Worm (Caenorhabditis elegans) whole organism, L1 larva: Measurements from ENCODE around the gene C31C9.9.

Experiments
- C04F5.9 ChIP-seq: sonication (generic microtip); optimal IDR thresholded peaks from 2 replicates; lab custom pipeline; 2016; ENCODE audit warnings: missing genetic modification characterization, missing compliant biosample characterization
- C34B4.2 ChIP-seq: sonication (generic microtip); optimal IDR thresholded peaks from 2 replicates; lab custom pipeline; 2017; ENCODE audit warnings: mild to moderate bottlenecking, missing genetic modification characterization, missing compliant biosample characterization
- alr-1 ChIP-seq: fragments of 200-800 bp; sonication (Bioruptor generic); optimal IDR thresholded peaks from 2 replicates; lab custom pipeline; 2018; ENCODE audit warnings: borderline replicate concordance, mild to moderate bottlenecking, missing genetic modification characterization, missing compliant biosample characterization
- aly-2 ChIP-seq: fragments of 150-350 bp; optimal IDR thresholded peaks from 2 replicates; lab custom pipeline; 2014; ENCODE audit warnings: missing biosample characterization, missing genetic modification characterization
- ceh-63 ChIP-seq: fragments of 200-800 bp; sonication (Bioruptor generic); optimal IDR thresholded peaks from 2 replicates; lab custom pipeline; 2018; ENCODE audit warnings: mild to moderate bottlenecking, missing genetic modification characterization, missing compliant biosample characterization
- ceh-90 ChIP-seq: sonication (generic microtip); optimal IDR thresholded peaks from 2 replicates; lab custom pipeline; 2016; ENCODE audit warnings: missing genetic modification characterization, missing compliant biosample characterization
- ces-1 ChIP-seq: fragments of 150-350 bp; optimal IDR thresholded peaks from 2 replicates; lab custom pipeline; 2014; ENCODE audit warnings: missing biosample characterization, missing genetic modification reagents, missing genetic modification characterization
- dpl-1 ChIP-seq, 3 experiments: fragments of 150-350 bp in 2 of 3; sonication (generic microtip) in 1 of 3; optimal IDR thresholded peaks; 2 replicates each; lab custom pipeline; 2014 to 2017; ENCODE audit warnings: missing biosample characterization in 3 of 3, missing genetic modification characterization in 3 of 3, missing genetic modification reagents in 3 of 3
- efl-1 ChIP-seq, 4 experiments: fragments of 150-350 bp; optimal IDR thresholded peaks in 3 of 4; peaks in 1 of 4; 1 replicate in 1 of 4; 2 replicates in 3 of 4; lab custom pipeline; 2014; ENCODE audit warnings: missing biosample characterization in 2 of 4, missing genetic modification characterization in 2 of 4, missing genetic modification reagents in 2 of 4
- egl-13 ChIP-seq: sonication (generic microtip); optimal IDR thresholded peaks from 2 replicates; lab custom pipeline; 2016; ENCODE audit warnings: missing genotype, missing genetic modification reagents, missing genetic modification characterization, missing compliant biosample characterization
- egl-27 ChIP-seq, 2 experiments: fragments of 150-350 bp in 1 of 2; sonication (generic microtip); optimal IDR thresholded peaks; 3 replicates each; lab custom pipeline; 2017 to 2018; ENCODE audit warnings: missing biosample characterization in 2 of 2, missing genetic modification characterization in 2 of 2, missing genetic modification reagents in 2 of 2
- elt-2 ChIP-seq: sonication (generic microtip); optimal IDR thresholded peaks from 2 replicates; lab custom pipeline; 2016; ENCODE audit warnings: missing genetic modification characterization, mild to moderate bottlenecking, inconsistent platforms, missing compliant biosample characterization, missing genetic modification reagents
- ets-5 ChIP-seq: fragments of 200-800 bp; sonication (Bioruptor generic); IDR thresholded peaks from 2 replicates; pipeline ENCODE4 v1.3.6; 2022; ENCODE audit warnings: missing genetic modification characterization, missing compliant biosample characterization
- fkh-10 ChIP-seq: sonication (generic microtip); optimal IDR thresholded peaks from 2 replicates; lab custom pipeline; 2017; ENCODE audit warnings: missing biosample characterization, missing genetic modification reagents, missing genetic modification characterization
- fkh-4 ChIP-seq: sonication (generic microtip); optimal IDR thresholded peaks from 2 replicates; lab custom pipeline; 2016; ENCODE audit warnings: missing compliant biosample characterization, missing genetic modification characterization, borderline replicate concordance
- fkh-8 ChIP-seq: sonication (generic microtip); optimal IDR thresholded peaks from 2 replicates; lab custom pipeline; 2016; ENCODE audit warnings: mild to moderate bottlenecking, missing genetic modification characterization, missing compliant biosample characterization
- grh-1 ChIP-seq: fragments of 200-800 bp; sonication (Bioruptor generic); IDR thresholded peaks from 2 replicates; pipeline ENCODE4 v1.3.6; 2022; ENCODE audit warnings: missing genetic modification reagents, missing genetic modification characterization, missing compliant biosample characterization
- hlh-17 ChIP-seq: fragments of 200-800 bp; sonication (Bioruptor generic); optimal IDR thresholded peaks from 2 replicates; lab custom pipeline; 2018; ENCODE audit warnings: missing genetic modification characterization, mild to moderate bottlenecking, missing compliant biosample characterization, moderate library complexity, borderline replicate concordance
- hlh-4 ChIP-seq: sonication (generic microtip); optimal IDR thresholded peaks from 2 replicates; lab custom pipeline; 2016; ENCODE audit warnings: mild to moderate bottlenecking, missing genetic modification characterization, missing compliant biosample characterization
- hpl-2 ChIP-seq: fragments of 150-350 bp; optimal IDR thresholded peaks from 2 replicates; lab custom pipeline; 2014; ENCODE audit warnings: missing biosample characterization, missing genetic modification reagents, missing genetic modification characterization
- jun-1 ChIP-seq: fragments of 150-350 bp; optimal IDR thresholded peaks from 2 replicates; lab custom pipeline; 2014; ENCODE audit warnings: missing biosample characterization, missing genetic modification reagents, missing genetic modification characterization
- lin-14 ChIP-seq: fragments of 200-800 bp; sonication (Bioruptor generic); optimal IDR thresholded peaks from 2 replicates; lab custom pipeline; 2018; ENCODE audit warnings: mild to moderate bottlenecking, missing genetic modification characterization, moderate library complexity, missing compliant biosample characterization
- lin-35 ChIP-seq, 2 experiments: fragments of 150-350 bp; optimal IDR thresholded peaks; 2 replicates each; lab custom pipeline; 2014; ENCODE audit warnings: missing biosample characterization in 2 of 2, missing genetic modification characterization in 2 of 2, missing genetic modification reagents in 2 of 2
- lin-39 ChIP-seq: fragments of 150-350 bp; optimal IDR thresholded peaks from 2 replicates; lab custom pipeline; 2014; ENCODE audit warnings: missing biosample characterization, missing genetic modification reagents, missing genetic modification characterization
- mdl-1 ChIP-seq, 2 experiments: fragments of 150-350 bp; optimal IDR thresholded peaks; 2 replicates each; lab custom pipeline; 2014 to 2017; ENCODE audit warnings: missing biosample characterization in 2 of 2, missing genetic modification characterization in 2 of 2, inconsistent platforms in 1 of 2
- mef-2 ChIP-seq: fragments of 150-350 bp; optimal IDR thresholded peaks from 2 replicates; lab custom pipeline; 2014; ENCODE audit warnings: missing biosample characterization, missing genetic modification characterization
- mep-1 ChIP-seq: fragments of 150-350 bp; optimal IDR thresholded peaks from 2 replicates; lab custom pipeline; 2014; ENCODE audit warnings: missing biosample characterization, missing genetic modification characterization
- nhr-11 ChIP-seq: fragments of 150-350 bp; optimal IDR thresholded peaks from 2 replicates; lab custom pipeline; 2014; ENCODE audit warnings: missing biosample characterization, missing genetic modification characterization
- nhr-19 ChIP-seq: fragments of 200-800 bp; sonication (Bioruptor generic); conservative IDR thresholded peaks from 2 replicates; pipeline ENCODE4 v1.3.6; 2022; ENCODE audit warnings: missing genetic modification characterization, missing compliant biosample characterization
- nhr-237 ChIP-seq: fragments of 150-350 bp; optimal IDR thresholded peaks from 2 replicates; lab custom pipeline; 2014; ENCODE audit warnings: missing biosample characterization, missing genetic modification characterization
- nhr-47 ChIP-seq: sonication (generic microtip); optimal IDR thresholded peaks from 2 replicates; lab custom pipeline; 2016; ENCODE audit warnings: mild to moderate bottlenecking, missing genetic modification characterization, moderate library complexity, missing compliant biosample characterization
- nhr-71 ChIP-seq: sonication (generic microtip); optimal IDR thresholded peaks from 2 replicates; lab custom pipeline; 2016; ENCODE audit warnings: mild to moderate bottlenecking, missing genetic modification characterization, moderate library complexity, missing compliant biosample characterization
- nhr-77 ChIP-seq: fragments of 150-350 bp; optimal IDR thresholded peaks from 2 replicates; lab custom pipeline; 2014; ENCODE audit warnings: missing biosample characterization, missing genetic modification characterization
- nhr-85 ChIP-seq: sonication (generic microtip); peaks from one replicate; lab custom pipeline; 2016; ENCODE audit warnings: missing genetic modification characterization, inconsistent platforms, missing compliant biosample characterization
- nhr-90 ChIP-seq: sonication (generic microtip); optimal IDR thresholded peaks from 2 replicates; lab custom pipeline; 2016; ENCODE audit warnings: mild to moderate bottlenecking, missing genetic modification characterization, missing compliant biosample characterization; ENCODE audit not compliant: poor library complexity
- pax-3 ChIP-seq: fragments of 200-800 bp; sonication (Bioruptor generic); optimal IDR thresholded peaks from 2 replicates; lab custom pipeline; 2018; ENCODE audit warnings: mild to moderate bottlenecking, missing genetic modification characterization, moderate library complexity, missing compliant biosample characterization
- pqm-1 ChIP-seq: sonication (generic microtip); optimal IDR thresholded peaks from 3 replicates; lab custom pipeline; 2017; ENCODE audit warnings: missing biosample characterization, missing genetic modification characterization
- snpc-4 ChIP-seq: fragments of 150-350 bp; optimal IDR thresholded peaks from 2 replicates; lab custom pipeline; 2014; ENCODE audit warnings: missing biosample characterization, missing genetic modification characterization
- snu-23 ChIP-seq: sonication (generic microtip); optimal IDR thresholded peaks from 2 replicates; lab custom pipeline; 2016; ENCODE audit warnings: missing genetic modification characterization, missing compliant biosample characterization
- sox-4 ChIP-seq: sonication (generic microtip); optimal IDR thresholded peaks from 2 replicates; lab custom pipeline; 2016; ENCODE audit warnings: missing genetic modification characterization, missing compliant biosample characterization
- sptf-1 ChIP-seq: fragments of 150-350 bp; optimal IDR thresholded peaks from 2 replicates; lab custom pipeline; 2014; ENCODE audit warnings: missing biosample characterization, missing genetic modification characterization
- tbx-2 ChIP-seq: sonication (generic microtip); optimal IDR thresholded peaks from 2 replicates; lab custom pipeline; 2016; ENCODE audit warnings: missing genetic modification characterization, missing compliant biosample characterization
- unc-30 ChIP-seq: sonication (generic microtip); optimal IDR thresholded peaks from 2 replicates; lab custom pipeline; 2017; ENCODE audit warnings: missing biosample characterization, missing genetic modification characterization
- unc-62 ChIP-seq: fragments of 150-350 bp; optimal IDR thresholded peaks from 2 replicates; lab custom pipeline; 2014; ENCODE audit warnings: missing biosample characterization, missing genetic modification reagents, missing genetic modification characterization
- vab-15 ChIP-seq: sonication (generic microtip); optimal IDR thresholded peaks from 2 replicates; lab custom pipeline; 2017; ENCODE audit warnings: missing genotype, mild to moderate bottlenecking, missing genetic modification characterization, missing compliant biosample characterization
- xbp-1 ChIP-seq: sonication (generic microtip); optimal IDR thresholded peaks from 2 replicates; lab custom pipeline; 2016; ENCODE audit warnings: missing genetic modification characterization, missing compliant biosample characterization
- zip-4 ChIP-seq: fragments of 200-800 bp; sonication (Bioruptor generic); optimal IDR thresholded peaks from 2 replicates; lab custom pipeline; 2018; ENCODE audit warnings: mild to moderate bottlenecking, missing genetic modification characterization, moderate library complexity, missing compliant biosample characterization
- ztf-4 ChIP-seq: fragments of 150-350 bp; optimal IDR thresholded peaks from 2 replicates; lab custom pipeline; 2014; ENCODE audit warnings: missing biosample characterization, missing genetic modification characterization

The C31C9.9 gene

DNA sequence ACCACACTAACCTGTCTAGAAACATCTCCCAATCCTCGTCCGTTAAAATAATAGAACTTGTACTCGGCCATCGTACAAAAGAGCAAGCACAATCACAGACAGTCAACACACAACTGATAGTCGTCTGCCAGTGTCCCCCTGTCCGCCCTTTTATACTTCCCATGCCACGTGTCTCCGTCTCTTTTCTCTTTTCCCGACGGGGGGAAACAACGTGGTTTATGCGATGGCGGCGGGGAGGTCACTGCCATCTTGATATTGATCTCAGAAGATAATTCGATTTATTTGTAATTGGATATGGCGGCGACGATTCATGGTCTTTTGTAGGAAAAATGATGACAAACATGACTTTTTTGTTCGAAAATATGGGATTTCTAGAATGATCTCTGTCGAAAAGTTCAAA is 45.2 kb upstream of the C31C9.9 start, which contains the start of gene gst-20 (continued):
- TF ChIP-seq nhr-237 (tag; lab: Kevin White, UChicago) (no peak), snu-23 (peak; percentile 63), tbx-2 (tag; lab: Kevin White, UChicago) (peak; percentile 66), C34B4.2 (no peak), grh-1 (GFP tag; lab: Robert Waterston, UW) (no peak; the same call in 1 of the 2 replicates), ces-1 (GFP tag; lab: Kevin White, UChicago) (no peak), pax-3 (no peak), dpl-1 (GFP tag; optimal IDR thresholded peaks at IDR 0.05; lab: Kevin White, UChicago) (peak in 2 of 3 experiments; percentile 11 to 14), snpc-4 (tag; lab: Kevin White, UChicago) (peak; percentile 20), nhr-85 (tag; lab: Kevin White, UChicago) (peak; percentile 89)

DNA sequence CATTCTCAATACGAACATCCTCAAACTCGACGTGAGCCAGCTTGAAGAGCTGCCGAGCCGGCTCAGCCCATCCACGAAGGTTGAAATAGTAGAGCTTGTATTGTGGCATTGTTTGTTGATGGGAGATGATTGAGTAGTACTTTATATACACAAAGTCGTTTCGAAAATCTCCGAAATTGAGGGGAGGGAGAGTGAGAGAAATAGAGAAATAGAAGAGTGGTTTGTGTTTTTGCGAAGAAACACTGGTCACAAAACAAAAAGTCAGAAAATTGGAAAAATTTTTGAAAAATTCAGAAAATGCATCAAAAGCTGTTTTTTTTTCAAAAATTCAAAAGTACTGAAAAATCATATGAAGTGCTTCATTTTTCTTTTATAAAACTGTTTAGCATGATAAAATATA is 43.6 kb upstream of the C31C9.9 start, which contains the start of gene gst-24:
gst-24 (minus strand) TSS at position 181 of the 400 bp plus-strand sequence.
- TF ChIP-seq fkh-10 (GFP tag; lab: Kevin White, UChicago) (no peak), hlh-4 (tag; lab: Kevin White, UChicago) (no peak), nhr-90 (tag; lab: Kevin White, UChicago) (no peak), vab-15 (no peak), hpl-2 (GFP tag; lab: Kevin White, UChicago) (no peak), ztf-4 (no peak), lin-39 (tag; lab: Kevin White, UChicago) (no peak), egl-13 (tag; lab: Kevin White, UChicago) (no peak), unc-62 (GFP tag; lab: Kevin White, UChicago) (no peak), mef-2 (no peak), elt-2 (tag; lab: Kevin White, UChicago) (no peak), efl-1 (optimal IDR thresholded peaks at IDR 0.05; lab: Kevin White, UChicago) (no peak), efl-1 (GFP tag; optimal IDR thresholded peaks at IDR 0.05 in 1 of 2; lab: Kevin White, UChicago) (no peak), nhr-71 (tag; lab: Kevin White, UChicago) (no peak), sptf-1 (tag; lab: Kevin White, UChicago) (no peak), sox-4 (tag; lab: Kevin White, UChicago) (no peak), zip-4 (GFP tag; lab: Kevin White, UChicago) (no peak), hlh-17 (GFP tag; lab: Kevin White, UChicago) (no peak), mdl-1 (tag; optimal IDR thresholded peaks at IDR 0.05; lab: Kevin White, UChicago) (no peak), C04F5.9 (tag; lab: Kevin White, UChicago) (no peak), aly-2 (tag; lab: Kevin White, UChicago) (no peak), xbp-1 (no peak), fkh-4 (no peak), ceh-90 (tag; lab: Kevin White, UChicago) (no peak), nhr-85 (tag; lab: Kevin White, UChicago) (peak; percentile 67), egl-27 (tag; optimal IDR thresholded peaks at IDR 0.05; lab: Kevin White, UChicago) (no peak), ets-5 (GFP tag; lab: Robert Waterston, UW) (no peak), nhr-19 (GFP tag; lab: Robert Waterston, UW) (no peak), jun-1 (tag; lab: Kevin White, UChicago) (no peak), nhr-11 (tag; lab: Kevin White, UChicago) (no peak), mep-1 (tag; lab: Kevin White, UChicago) (no peak), nhr-237 (tag; lab: Kevin White, UChicago) (no peak), pax-3 (no peak), lin-14 (GFP tag; lab: Kevin White, UChicago) (peak; percentile 29), fkh-8 (tag; lab: Kevin White, UChicago) (no peak), ces-1 (GFP tag; lab: Kevin White, UChicago) (no peak), snu-23 (peak; percentile 3), alr-1 (no peak), nhr-77 (tag; lab: Kevin White, UChicago) (peak; percentile 61), ceh-63 (GFP tag; lab: Kevin White, UChicago) (no peak), lin-35 (GFP tag; optimal IDR thresholded peaks at IDR 0.05; lab: Kevin White, UChicago) (peak in 1 of 2 experiments; percentile 15), dpl-1 (GFP tag; optimal IDR thresholded peaks at IDR 0.05; lab: Kevin White, UChicago) (peak in 1 of 3 experiments; percentile 6), C34B4.2 (no peak), unc-30 (tag; lab: Kevin White, UChicago) (no peak), pqm-1 (tag; lab: Kevin White, UChicago) (no peak), nhr-47 (tag; lab: Kevin White, UChicago) (no peak)
